Worm (Caenorhabditis elegans): Measurements from ENCODE around the gene ZK1248.15.

DNA sequence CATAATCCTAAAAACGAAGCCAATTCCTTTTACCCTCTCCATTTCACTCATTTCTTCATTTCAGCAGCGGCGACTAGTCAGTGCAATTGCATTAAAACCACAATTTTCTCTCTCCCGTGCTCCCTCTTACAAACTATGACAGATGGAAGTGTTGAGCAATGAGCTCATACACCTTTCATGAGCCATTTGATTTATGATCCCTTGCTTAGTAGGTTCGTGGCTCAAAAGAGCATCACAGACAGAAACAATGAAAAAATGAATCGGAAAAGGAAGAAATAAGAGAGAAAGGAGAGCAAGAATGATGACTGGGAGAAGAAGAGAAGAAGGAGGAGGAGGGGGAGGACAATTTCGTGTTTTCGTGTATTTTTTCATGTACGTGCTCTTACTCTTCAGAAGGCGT is 33.2 kb upstream of the ZK1248.15 start:
- no peak for TF ChIP-seq B0310.2 (tag; optimal IDR thresholded peaks at IDR 0.05)
- TF ChIP-seq flt-1 (GFP tag; IDR thresholded peaks at IDR 0.05): no peak
- no peak for TF ChIP-seq hnd-1 (tag; optimal IDR thresholded peaks at IDR 0.05)
- no peak for TF ChIP-seq hmg-4 (GFP tag; optimal IDR thresholded peaks at IDR 0.05)
- no peak for TF ChIP-seq ama-1 (optimal IDR thresholded peaks at IDR 0.05)
- TF ChIP-seq scrt-1 (GFP tag; IDR thresholded peaks at IDR 0.05): no peak
- no peak for TF ChIP-seq ets-7 (tag; optimal IDR thresholded peaks at IDR 0.05)
- TF ChIP-seq F13C5.2 (tag; optimal IDR thresholded peaks at IDR 0.05): no peak
- no peak for TF ChIP-seq aly-1 (tag; optimal IDR thresholded peaks at IDR 0.05)

Data from whole organism, early embryonic.